Worm (Caenorhabditis elegans) whole organism, L3 larva: ENCODE measurements around the gene F16G10.2.

ENCODE experiments used
- egl-27 ChIP-seq: sonication (generic microtip); optimal IDR thresholded peaks from 4 replicates; lab custom pipeline; 2017; ENCODE audit warnings: missing biosample characterization, missing genetic modification reagents, missing genetic modification characterization
- elt-1 ChIP-seq: fragments of 150-350 bp; optimal IDR thresholded peaks from 2 replicates; lab custom pipeline; 2014; ENCODE audit warnings: missing biosample characterization, missing genetic modification characterization
- elt-3 ChIP-seq, 3 experiments: fragments of 150-350 bp in 1 of 3; sonication (generic microtip) in 2 of 3; optimal IDR thresholded peaks; 2 replicates in 2 of 3; 4 replicates in 1 of 3; lab custom pipeline; 2014 to 2017; ENCODE audit warnings: missing biosample characterization in 3 of 3, missing genetic modification characterization in 3 of 3
- eor-1 ChIP-seq, 2 experiments: fragments of 150-350 bp; optimal IDR thresholded peaks; 2 replicates each; lab custom pipeline; 2014 to 2018; ENCODE audit warnings: missing biosample characterization in 2 of 2, missing genetic modification characterization in 2 of 2
- fkh-10 ChIP-seq: sonication (generic microtip); optimal IDR thresholded peaks from 2 replicates; lab custom pipeline; 2017; ENCODE audit warnings: missing biosample characterization, missing genetic modification reagents, missing genetic modification characterization
- fos-1 ChIP-seq: fragments of 150-350 bp; optimal IDR thresholded peaks from 2 replicates; lab custom pipeline; 2014; ENCODE audit warnings: missing biosample characterization, missing genetic modification characterization
- nhr-11 ChIP-seq: fragments of 150-350 bp; optimal IDR thresholded peaks from 2 replicates; lab custom pipeline; 2014; ENCODE audit warnings: missing biosample characterization, missing genetic modification characterization
- nhr-23 ChIP-seq: fragments of 150-350 bp; optimal IDR thresholded peaks from 2 replicates; lab custom pipeline; 2014; ENCODE audit warnings: missing biosample characterization, missing genetic modification reagents, missing genetic modification characterization
- nhr-43 ChIP-seq: sonication (generic microtip); optimal IDR thresholded peaks from 2 replicates; lab custom pipeline; 2016; ENCODE audit warnings: mild to moderate bottlenecking, missing genetic modification characterization, missing compliant biosample characterization; ENCODE audit not compliant: poor library complexity, severe bottlenecking
- nhr-77 ChIP-seq: fragments of 150-350 bp; optimal IDR thresholded peaks from 2 replicates; lab custom pipeline; 2014; ENCODE audit warnings: missing biosample characterization, missing genetic modification characterization
- skn-1 ChIP-seq: fragments of 150-350 bp; optimal IDR thresholded peaks from 2 replicates; lab custom pipeline; 2014; ENCODE audit warnings: missing biosample characterization, missing genetic modification characterization
- unc-62 ChIP-seq: fragments of 150-350 bp; sonication (generic microtip); optimal IDR thresholded peaks from 4 replicates; lab custom pipeline; 2014; ENCODE audit warnings: missing biosample characterization, missing genetic modification reagents, missing genetic modification characterization

DNA sequence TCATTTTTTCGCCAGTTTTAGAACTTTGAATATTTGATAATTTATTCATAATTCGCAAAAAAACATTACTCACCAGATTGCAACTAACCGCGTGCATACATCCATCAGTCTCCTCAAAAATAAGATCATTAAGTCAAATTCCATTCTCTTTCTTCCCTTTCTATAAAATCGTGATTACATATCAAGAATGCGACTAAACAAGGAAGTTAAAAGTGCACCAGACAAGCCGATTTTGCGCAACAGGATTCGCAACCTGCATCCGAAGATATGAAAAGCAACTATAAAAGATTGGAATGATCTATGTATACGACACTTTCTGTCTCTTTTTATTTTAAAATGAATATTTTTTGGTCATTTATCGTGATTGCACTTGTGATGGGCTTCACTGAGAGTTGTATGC lies 6.1 kb upstream of the F16G10.2 start, which contains the start of gene hpo-25:
- TF ChIP-seq unc-62 (GFP tag; lab: Kevin White, UChicago) (no peak), elt-1 (tag; lab: Kevin White, UChicago) (no peak), skn-1 (tag; lab: Kevin White, UChicago) (no peak), nhr-77 (no peak), fkh-10 (GFP tag; lab: Kevin White, UChicago) (no peak), nhr-43 (tag; lab: Kevin White, UChicago) (no peak), eor-1 (tag; optimal IDR thresholded peaks at IDR 0.05; lab: Kevin White, UChicago) (no peak), nhr-11 (tag; lab: Kevin White, UChicago) (no peak), elt-3 (tag; optimal IDR thresholded peaks at IDR 0.05; lab: Kevin White, UChicago) (no peak), nhr-23 (no peak), fos-1 (tag; lab: Kevin White, UChicago) (no peak), egl-27 (tag; lab: Kevin White, UChicago) (no peak)
